Worm (Caenorhabditis elegans): ENCODE data around the gene lin-33.
A peak's percentile ranks its signal among the peaks of the same experiment; 100 is the strongest.

lin-33 gene

ce11 chrIV:5939122-5939521 lies 8.7 kb downstream of the lin-33 start, which contains the start of gene mcu-1 (continued):
- TF ChIP-seq egl-43 (GFP tag; IDR thresholded peaks at IDR 0.05), result no peak
- TF ChIP-seq mep-1 (tag; optimal IDR thresholded peaks at IDR 0.05), result peak; percentile 17
- TF ChIP-seq zfp-2 (tag; optimal IDR thresholded peaks at IDR 0.05), result no peak

DNA sequence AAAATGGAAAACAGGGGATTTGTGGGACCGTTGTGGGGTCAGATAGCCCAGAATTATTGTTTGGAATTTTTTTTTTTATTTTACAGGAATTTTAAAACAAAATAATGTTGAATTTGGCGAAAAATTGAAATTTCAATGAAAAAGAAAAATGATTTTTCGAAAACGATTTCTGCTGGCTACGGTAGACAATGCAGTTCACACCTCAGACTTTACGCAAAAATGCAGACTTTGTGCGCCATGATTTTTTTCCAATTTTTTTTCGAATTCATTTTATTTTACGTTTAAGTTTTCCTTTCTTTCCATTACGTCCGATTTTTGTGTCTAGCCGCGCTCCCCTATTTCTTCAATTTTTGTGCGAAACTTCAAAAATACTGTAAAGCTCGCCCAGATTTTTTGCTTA lies 9.5 kb downstream of the lin-33 start:
- peak; percentile 37 for TF ChIP-seq snpc-1.2 (GFP tag; IDR thresholded peaks at IDR 0.05)
- TF ChIP-seq nhr-28 (tag; optimal IDR thresholded peaks at IDR 0.05), result no peak
- TF ChIP-seq ces-1 (GFP tag; optimal IDR thresholded peaks at IDR 0.05), result no peak
- TF ChIP-seq egl-43 (GFP tag; IDR thresholded peaks at IDR 0.05), result no peak
- TF ChIP-seq dmd-6 (GFP tag; IDR thresholded peaks at IDR 0.05), result no peak
- peak in 1 of 2 experiments; percentile 10 for TF ChIP-seq lsy-2 (tag; optimal IDR thresholded peaks at IDR 0.05)
- TF ChIP-seq duxl-1 (tag; optimal IDR thresholded peaks at IDR 0.05; ENCODE audit: poor library complexity), result no peak
- TF ChIP-seq nhr-25 (tag; optimal IDR thresholded peaks at IDR 0.05; ENCODE audit: borderline replicate concordance, insufficient read depth), result no peak
- TF ChIP-seq hif-1 (tag; optimal IDR thresholded peaks at IDR 0.05), result no peak
- no peak for TF ChIP-seq mdl-1 (tag; optimal IDR thresholded peaks at IDR 0.05)
- no peak for TF ChIP-seq fos-1 (tag; optimal IDR thresholded peaks at IDR 0.05)
- no peak for TF ChIP-seq lin-29 (GFP tag; IDR thresholded peaks at IDR 0.05)
- TF ChIP-seq nhr-48 (tag; optimal IDR thresholded peaks at IDR 0.05), result no peak
- TF ChIP-seq lin-1 (GFP tag; IDR thresholded peaks at IDR 0.05), result no peak

DNA sequence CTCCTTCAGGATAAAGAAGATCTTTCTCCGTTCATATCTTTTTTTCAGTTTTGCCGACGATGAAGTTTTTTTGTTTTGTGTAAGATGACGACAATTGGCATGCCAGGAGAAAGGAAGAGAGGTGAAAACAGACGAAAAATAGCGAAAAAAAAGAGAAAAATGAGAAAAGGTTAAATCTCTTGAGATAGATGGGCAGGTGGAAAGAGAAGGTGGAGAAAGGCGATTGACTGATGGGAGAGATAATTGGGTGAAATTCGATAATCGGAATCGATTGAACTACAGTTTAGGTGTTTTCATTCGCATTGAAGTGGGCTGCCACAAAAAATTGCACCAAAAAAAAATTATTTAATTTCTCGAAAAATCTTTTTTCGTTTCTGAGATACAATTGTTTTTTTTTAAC lies 10.2 kb downstream of the lin-33 start:
- TF ChIP-seq nhr-42 (GFP tag; IDR thresholded peaks at IDR 0.05) (no peak), jun-1 (tag; optimal IDR thresholded peaks at IDR 0.05) (no peak), lin-39 (tag; optimal IDR thresholded peaks at IDR 0.05) (no peak), snpc-1.2 (GFP tag; IDR thresholded peaks at IDR 0.05) (no peak), ces-1 (GFP tag; optimal IDR thresholded peaks at IDR 0.05) (no peak), tag-97 (GFP tag; IDR thresholded peaks at IDR 0.05) (no peak), lin-13 (GFP tag; optimal IDR thresholded peaks at IDR 0.05) (no peak), dmd-9 (GFP tag; IDR thresholded peaks at IDR 0.05) (no peak), dpl-1 (GFP tag; optimal IDR thresholded peaks at IDR 0.05) (no peak), cey-2 (tag; optimal IDR thresholded peaks at IDR 0.05; ENCODE audit: borderline replicate concordance, insufficient read depth) (no peak), nhr-237 (tag; optimal IDR thresholded peaks at IDR 0.05) (no peak), mdt-29 (GFP tag; IDR thresholded peaks at IDR 0.05) (no peak), mes-2 (tag; optimal IDR thresholded peaks at IDR 0.05; ENCODE audit: poor library complexity, severe bottlenecking) (no peak), unc-62 (GFP tag; optimal IDR thresholded peaks at IDR 0.05 in 1 of 2) (peak in 1 of 2 experiments; percentile 98), unc-62 (tag; optimal IDR thresholded peaks at IDR 0.05) (no peak), hlh-11 (tag; optimal IDR thresholded peaks at IDR 0.05) (peak; percentile 38), madf-5 (GFP tag; IDR thresholded peaks at IDR 0.05) (no peak), hlh-30 (tag; optimal IDR thresholded peaks at IDR 0.05; ENCODE audit: insufficient read depth) (no peak), ama-1 (optimal IDR thresholded peaks at IDR 0.05) (peak; percentile 68), F44E2.7 (GFP tag; IDR thresholded peaks at IDR 0.05) (no peak), zag-1 (tag; optimal IDR thresholded peaks at IDR 0.05) (no peak), daf-16 (GFP tag; optimal IDR thresholded peaks at IDR 0.05) (peak in 1 of 2 experiments; percentile 48), daf-16 (tag; optimal IDR thresholded peaks at IDR 0.05) (no peak), nhr-25 (tag; optimal IDR thresholded peaks at IDR 0.05; ENCODE audit: borderline replicate concordance, insufficient read depth) (no peak), nhr-28 (tag; optimal IDR thresholded peaks at IDR 0.05) (peak; percentile 4)
